Fruit fly (Drosophila melanogaster) whole organism: ENCODE data around the gene shep.
A peak's percentile ranks its signal among the peaks of the same experiment; 100 is the strongest.

ENCODE experiments used
- CG8478 ChIP-seq: fragments of >200 bp; optimal IDR thresholded peaks from 2 replicates; lab custom pipeline; 2018; ENCODE audit warnings: inconsistent platforms
- Dll ChIP-seq: fragments of >200 bp; optimal IDR thresholded peaks from 2 replicates; lab custom pipeline; 2017
- EcR ChIP-seq, 2 experiments: fragments of >200 bp; optimal IDR thresholded peaks; 2 replicates each; lab custom pipeline; 2017; ENCODE audit warnings: missing biosample characterization in 2 of 2, missing genetic modification characterization in 2 of 2, missing genetic modification reagents in 2 of 2
- pan ChIP-seq: fragments of >200 bp; optimal IDR thresholded peaks from 2 replicates; lab custom pipeline; 2017
- psq ChIP-seq: fragments of >200 bp; optimal IDR thresholded peaks from 2 replicates; lab custom pipeline; 2017
- usp ChIP-seq: fragments of >200 bp; optimal IDR thresholded peaks from 2 replicates; lab custom pipeline; 2017; ENCODE audit warnings: missing biosample characterization, missing genetic modification characterization, mixed read lengths

The shep gene

DNA sequence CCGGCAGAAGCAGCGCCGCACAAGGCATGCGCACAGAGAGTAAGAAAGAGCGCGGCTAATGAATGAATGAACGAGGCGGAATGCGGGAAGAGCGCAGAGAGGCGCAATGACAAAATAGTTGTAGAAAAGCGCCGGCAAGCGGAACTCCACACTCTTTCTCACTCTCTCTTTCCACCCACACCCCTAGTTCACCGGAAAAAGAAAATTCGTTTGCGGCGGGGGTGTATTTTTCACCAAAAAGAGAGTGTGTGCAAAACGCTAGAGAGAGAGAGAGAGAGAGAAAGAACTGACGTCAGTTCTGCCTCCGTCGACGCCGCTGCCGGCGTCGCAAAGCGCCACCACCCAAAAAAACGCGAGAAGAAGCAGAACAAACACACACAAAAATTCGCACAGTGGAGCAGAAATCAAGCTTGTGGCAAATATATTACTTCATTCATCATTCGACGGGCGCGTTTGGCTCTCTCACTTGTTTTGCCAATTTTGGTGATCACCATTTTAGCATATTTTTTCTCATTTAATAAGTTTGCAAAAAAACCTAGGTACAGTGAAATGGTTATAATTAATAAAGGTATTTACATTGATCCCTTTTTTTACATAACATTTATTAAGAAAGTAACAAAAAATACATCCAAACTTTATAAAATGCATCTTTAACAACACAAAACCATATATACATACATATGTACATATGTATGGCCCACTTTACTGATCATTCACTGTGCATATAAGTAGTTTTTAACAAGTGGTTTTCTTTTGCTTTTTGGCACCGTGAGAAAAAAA is 92.7 kb downstream of the shep start:
- TF ChIP-seq Dll (peak; percentile 99), pan (lab: Kevin White, UChicago) (no peak)

- no peak for TF ChIP-seq pan (lab: Kevin White, UChicago)
- TF ChIP-seq psq (lab: Kevin White, UChicago): no peak
- no peak for TF ChIP-seq Dll
- TF ChIP-seq usp: no peak
- no peak for TF ChIP-seq CG8478 (lab: Kevin White, UChicago)
These were observed 93.3 kb downstream of the shep start for dm6 chr3L:5184502-5184859.

dm6 chr3L:5183662-5184061 is 94.1 kb downstream of the shep start:
- TF ChIP-seq EcR (GFP tag; optimal IDR thresholded peaks at IDR 0.05; lab: Kevin White, UChicago): no peak
- TF ChIP-seq psq (lab: Kevin White, UChicago): no peak
- TF ChIP-seq pan (lab: Kevin White, UChicago): no peak
- no peak for TF ChIP-seq CG8478 (lab: Kevin White, UChicago)
- no peak for TF ChIP-seq usp

- TF ChIP-seq Dll (no peak), EcR (GFP tag; optimal IDR thresholded peaks at IDR 0.05; lab: Kevin White, UChicago) (no peak), psq (lab: Kevin White, UChicago) (no peak), CG8478 (lab: Kevin White, UChicago) (no peak), pan (lab: Kevin White, UChicago) (no peak), usp (no peak)
These were observed 94.7 kb downstream of the shep start for dm6 chr3L:5182994-5183566.

DNA sequence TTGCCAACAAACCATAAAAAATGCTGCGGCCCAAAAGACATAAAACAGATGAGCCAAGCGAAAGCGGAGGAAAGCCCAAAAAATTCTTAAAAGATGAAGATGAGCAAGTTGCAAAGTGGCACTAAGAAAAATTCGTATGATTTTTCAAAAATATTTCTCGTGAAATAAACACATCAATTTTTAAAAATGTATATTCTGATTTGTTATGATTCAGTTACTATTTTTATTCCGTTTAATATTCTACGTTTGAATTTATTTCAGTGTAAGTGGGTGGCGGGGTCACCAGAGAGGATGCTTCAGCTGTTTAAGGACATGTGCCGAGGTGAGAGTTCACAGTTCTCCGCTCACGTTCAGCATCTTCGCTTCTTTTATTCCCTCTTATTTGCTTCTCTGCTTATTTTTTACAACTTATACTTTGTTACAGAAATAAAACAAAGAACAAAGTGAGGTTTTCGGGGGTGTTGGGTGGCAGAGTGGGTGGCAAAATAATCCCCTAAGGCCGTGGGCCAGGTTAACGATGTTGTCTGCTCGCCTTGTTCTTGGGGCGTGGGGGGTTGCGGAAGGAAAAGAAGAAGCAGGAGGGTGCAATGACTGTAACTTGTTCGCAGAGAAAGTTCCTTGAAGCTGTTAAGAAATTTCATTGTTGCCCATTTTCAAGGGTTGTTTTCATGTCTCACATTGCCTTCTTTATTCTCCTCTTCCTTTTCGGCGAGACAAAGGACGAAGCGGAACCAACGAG is 95.3 kb downstream of the shep start:
- TF ChIP-seq Dll: no peak
- no peak for TF ChIP-seq usp
- no peak for TF ChIP-seq CG8478 (lab: Kevin White, UChicago)
- no peak for TF ChIP-seq psq (lab: Kevin White, UChicago)
- TF ChIP-seq EcR (GFP tag; optimal IDR thresholded peaks at IDR 0.05; lab: Kevin White, UChicago): no peak
- no peak for TF ChIP-seq pan (lab: Kevin White, UChicago)

DNA sequence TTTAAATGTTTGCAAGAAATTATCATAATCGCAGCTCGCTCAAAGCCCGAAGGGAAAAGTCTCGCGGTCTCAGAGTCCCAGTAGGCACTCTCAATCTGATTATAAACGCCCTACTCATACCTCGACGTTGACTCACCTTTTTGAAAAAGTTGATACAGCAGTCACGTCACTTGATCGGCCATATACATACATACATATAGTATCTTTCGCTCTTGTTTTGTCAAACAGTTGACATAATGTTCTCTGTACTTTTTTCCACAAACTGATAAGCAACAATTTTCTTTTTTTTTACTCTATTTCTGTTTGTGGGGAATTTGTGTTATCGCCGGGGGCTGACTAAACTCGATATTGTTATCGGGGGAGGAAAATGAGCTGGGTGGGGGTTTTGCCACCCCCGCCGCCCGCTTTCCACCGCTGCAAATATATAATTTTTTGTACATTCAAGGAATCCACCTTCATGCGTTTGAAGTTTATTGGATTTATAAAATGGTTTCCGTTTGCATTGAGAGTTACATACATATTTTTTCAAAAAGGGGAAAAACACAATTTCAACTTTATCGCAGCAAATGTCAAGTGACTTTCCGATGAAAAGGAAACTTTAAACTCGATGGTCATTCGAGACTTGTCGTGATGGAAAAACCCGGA is 96.7 kb downstream of the shep start:
- TF ChIP-seq EcR (GFP tag; optimal IDR thresholded peaks at IDR 0.05; lab: Kevin White, UChicago) (no peak), Dll (no peak), psq (lab: Kevin White, UChicago) (no peak), pan (lab: Kevin White, UChicago) (no peak)

DNA sequence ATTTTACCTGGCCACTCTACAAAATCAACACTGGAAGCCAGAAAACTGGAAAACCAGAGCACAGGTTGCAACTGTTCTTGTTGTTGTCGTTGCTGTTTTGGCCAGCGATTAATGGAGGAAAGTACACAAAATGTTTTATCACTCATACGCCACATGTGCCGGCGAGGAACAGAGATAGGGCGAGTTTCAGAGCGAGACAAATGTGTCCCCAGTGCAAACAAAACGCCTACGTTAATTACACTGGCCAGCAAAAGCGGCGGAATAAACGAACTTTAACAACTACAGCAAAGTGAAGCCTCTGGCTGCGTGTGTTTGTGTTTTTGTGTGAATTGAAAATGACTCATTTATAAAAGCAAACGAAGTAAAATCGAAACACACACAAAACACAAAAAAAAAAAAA is 97.6 kb downstream of the shep start:
- no peak for TF ChIP-seq pan (lab: Kevin White, UChicago)
- no peak for TF ChIP-seq psq (lab: Kevin White, UChicago)
- no peak for TF ChIP-seq EcR (GFP tag; optimal IDR thresholded peaks at IDR 0.05; lab: Kevin White, UChicago)
- TF ChIP-seq usp: no peak
- TF ChIP-seq Dll: no peak
- TF ChIP-seq CG8478 (lab: Kevin White, UChicago): no peak

DNA sequence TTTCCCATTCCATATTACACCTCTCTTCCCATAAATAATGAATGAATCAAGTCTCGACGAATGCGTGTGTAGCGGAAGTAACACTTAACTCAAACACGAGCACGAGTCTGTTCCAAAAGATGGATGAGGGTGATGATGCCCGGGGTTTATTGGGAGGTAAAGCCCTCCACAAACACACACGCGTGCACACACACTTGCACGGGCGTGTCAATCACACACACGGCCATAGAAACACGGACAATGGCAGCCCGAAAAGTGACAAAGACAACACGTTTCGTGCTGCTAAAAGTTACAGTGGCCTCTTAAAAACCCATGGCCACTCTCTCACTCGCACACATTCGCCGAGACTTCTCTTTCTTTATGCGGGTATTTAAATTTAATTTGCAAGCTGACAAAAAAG is 98.8 kb downstream of the shep start:
- TF ChIP-seq CG8478 (lab: Kevin White, UChicago): no peak
- no peak for TF ChIP-seq Dll
- TF ChIP-seq EcR (GFP tag; optimal IDR thresholded peaks at IDR 0.05; lab: Kevin White, UChicago): no peak
- no peak for TF ChIP-seq pan (lab: Kevin White, UChicago)
- TF ChIP-seq usp: no peak
- no peak for TF ChIP-seq psq (lab: Kevin White, UChicago)

DNA sequence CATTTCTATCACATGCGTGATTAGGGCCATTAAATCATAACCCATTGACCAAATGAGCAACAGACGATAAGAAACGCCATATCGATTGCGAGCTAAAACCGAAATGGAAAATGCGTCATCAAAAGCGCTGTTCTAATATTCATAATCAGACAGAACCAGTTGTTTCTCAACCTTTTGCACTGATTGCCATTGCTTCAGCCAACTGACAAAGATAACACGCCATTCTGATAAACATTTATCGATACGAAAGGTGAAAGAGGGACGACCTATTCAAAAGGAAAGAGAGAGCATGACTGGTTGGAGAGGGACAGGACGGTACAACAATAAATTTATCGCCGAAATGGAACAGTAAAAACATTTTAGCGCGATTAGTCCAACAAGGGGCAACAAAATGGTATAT is 101.0 kb downstream of the shep start:
- TF ChIP-seq Dll: no peak
- no peak for TF ChIP-seq CG8478 (lab: Kevin White, UChicago)
- no peak for TF ChIP-seq pan (lab: Kevin White, UChicago)
- no peak for TF ChIP-seq psq (lab: Kevin White, UChicago)
- no peak for TF ChIP-seq EcR (GFP tag; optimal IDR thresholded peaks at IDR 0.05; lab: Kevin White, UChicago)
- TF ChIP-seq usp: no peak

dm6 chr3L:5176071-5176470 is 101.7 kb downstream of the shep start:
- TF ChIP-seq usp (no peak), psq (lab: Kevin White, UChicago) (no peak), CG8478 (lab: Kevin White, UChicago) (no peak), pan (lab: Kevin White, UChicago) (no peak), EcR (GFP tag; optimal IDR thresholded peaks at IDR 0.05; lab: Kevin White, UChicago) (no peak), Dll (no peak)

dm6 chr3L:5172470-5172869 is 105.3 kb downstream of the shep start:
- TF ChIP-seq usp (no peak), psq (lab: Kevin White, UChicago) (no peak), Dll (no peak), CG8478 (lab: Kevin White, UChicago) (no peak), pan (lab: Kevin White, UChicago) (no peak), EcR (GFP tag; optimal IDR thresholded peaks at IDR 0.05; lab: Kevin White, UChicago) (no peak)
